Worm (Caenorhabditis elegans) whole organism, L1 larva: Measurements from ENCODE around the gene F20C5.11.
A peak's percentile ranks its signal among the peaks of the same experiment; 100 is the strongest.

Source experiments
- ama-1 ChIP-seq: fragments of 150-350 bp; optimal IDR thresholded peaks from 2 replicates; lab custom pipeline; 2014
- ceh-82 ChIP-seq, 3 experiments: fragments of 150-350 bp in 1 of 3; sonication (generic microtip) in 2 of 3; optimal IDR thresholded peaks; 2 replicates each; lab custom pipeline; 2014 to 2017; ENCODE audit warnings: missing biosample characterization in 3 of 3, missing genetic modification characterization in 3 of 3
- fkh-10 ChIP-seq: sonication (generic microtip); optimal IDR thresholded peaks from 2 replicates; lab custom pipeline; 2017; ENCODE audit warnings: missing biosample characterization, missing genetic modification reagents, missing genetic modification characterization
- fos-1 ChIP-seq: fragments of 150-350 bp; optimal IDR thresholded peaks from 2 replicates; lab custom pipeline; 2014; ENCODE audit warnings: missing biosample characterization, missing genetic modification characterization
- lin-13 ChIP-seq: fragments of 150-350 bp; optimal IDR thresholded peaks from 2 replicates; lab custom pipeline; 2014; ENCODE audit warnings: missing biosample characterization, missing genetic modification reagents, missing genetic modification characterization
- nhr-28 ChIP-seq: fragments of 150-350 bp; optimal IDR thresholded peaks from 2 replicates; lab custom pipeline; 2014; ENCODE audit warnings: missing biosample characterization, missing genetic modification characterization
- nhr-77 ChIP-seq: fragments of 150-350 bp; optimal IDR thresholded peaks from 2 replicates; lab custom pipeline; 2014; ENCODE audit warnings: missing biosample characterization, missing genetic modification characterization
- pag-3 ChIP-seq: sonication (generic microtip); optimal IDR thresholded peaks from 2 replicates; lab custom pipeline; 2017; ENCODE audit warnings: missing genetic modification characterization, mild to moderate bottlenecking, missing compliant biosample characterization, antibody characterized with exemption, borderline replicate concordance; ENCODE audit not compliant: insufficient read depth
- snpc-4 ChIP-seq: fragments of 150-350 bp; optimal IDR thresholded peaks from 2 replicates; lab custom pipeline; 2014; ENCODE audit warnings: missing biosample characterization, missing genetic modification characterization
- ztf-11 ChIP-seq, 2 experiments: sonication (generic microtip); optimal IDR thresholded peaks; 2 replicates each; lab custom pipeline; 2016 to 2017; ENCODE audit warnings: missing genetic modification characterization in 2 of 2, missing biosample characterization in 1 of 2, missing compliant biosample characterization in 1 of 2

- no peak for TF ChIP-seq lin-13 (GFP tag; lab: Kevin White, UChicago)
- TF ChIP-seq nhr-77 (tag; lab: Kevin White, UChicago), result no peak
- TF ChIP-seq ama-1 (lab: Kevin White, UChicago), result no peak
- peak; percentile 40 for TF ChIP-seq fkh-10
- TF ChIP-seq snpc-4 (tag; lab: Kevin White, UChicago), result no peak
- TF ChIP-seq nhr-28 (tag; lab: Kevin White, UChicago), result no peak
- TF ChIP-seq pag-3 (tag; lab: Kevin White, UChicago), result no peak
- no peak for TF ChIP-seq ztf-11 (tag; optimal IDR thresholded peaks at IDR 0.05; lab: Kevin White, UChicago)
- no peak for TF ChIP-seq fos-1 (tag; lab: Kevin White, UChicago)
- TF ChIP-seq ceh-82 (tag; optimal IDR thresholded peaks at IDR 0.05; lab: Kevin White, UChicago), result peak; percentile 2 to 65 (median 26)
Measured at ce11 chrIV:8758620-8759019, 3.2 kb downstream of the F20C5.11 start.
